Fruit fly (Drosophila melanogaster): ENCODE measurements around the gene CG11911.

- no peak for TF ChIP-seq CG3032 (tag; optimal IDR thresholded peaks at IDR 0.05)
- no peak for TF ChIP-seq Sox15 (GFP tag; optimal IDR thresholded peaks at IDR 0.05)
- no peak for TF ChIP-seq Met (GFP tag; optimal IDR thresholded peaks at IDR 0.05)
- no peak for TF ChIP-seq fd85E (GFP tag; optimal IDR thresholded peaks at IDR 0.05)
- TF ChIP-seq CG7368 (GFP tag; optimal IDR thresholded peaks at IDR 0.05): no peak
- TF ChIP-seq CG16779 (tag; optimal IDR thresholded peaks at IDR 0.05): no peak
- TF ChIP-seq svp (GFP tag): no peak
- no peak for TF ChIP-seq CG3919 (GFP tag; optimal IDR thresholded peaks at IDR 0.05)
These were observed 49.5 kb downstream of the CG11911 start, which contains the start of gene Dus1 for dm6 chr2L:271553-271952.
